Fruit fly (Drosophila melanogaster) whole organism, adult: ENCODE measurements around the gene Fas3.
A peak's percentile ranks its signal among the peaks of the same experiment; 100 is the strongest.

Source experiments
- CG11617 ChIP-seq: fragments of 200-800 bp; sonication (Bioruptor generic); optimal IDR thresholded peaks from 2 replicates; lab custom pipeline; 2017; ENCODE audit warnings: mild to moderate bottlenecking, missing biosample characterization, missing genetic modification reagents, missing genetic modification characterization
- CG12768 ChIP-seq: fragments of 200-800 bp; sonication (Bioruptor generic); optimal IDR thresholded peaks from 2 replicates; lab custom pipeline; 2017; ENCODE audit warnings: missing biosample characterization, missing genetic modification characterization, mild to moderate bottlenecking, moderate library complexity, missing genetic modification reagents
- CG14711 ChIP-seq: fragments of 200-800 bp; sonication (Bioruptor generic); optimal IDR thresholded peaks from 2 replicates; lab custom pipeline; 2018; ENCODE audit warnings: missing biosample characterization, mild to moderate bottlenecking, missing genetic modification characterization, moderate library complexity
- CG1620 ChIP-seq: fragments of 200-800 bp; sonication (Bioruptor generic); optimal IDR thresholded peaks from 2 replicates; lab custom pipeline; 2016; ENCODE audit warnings: missing biosample characterization, missing genetic modification characterization
- CG33017 ChIP-seq: fragments of 200-800 bp; sonication (Bioruptor generic); optimal IDR thresholded peaks from 2 replicates; lab custom pipeline; 2018; ENCODE audit warnings: missing biosample characterization, mild to moderate bottlenecking, missing genetic modification characterization, moderate library complexity
- CG5204 ChIP-seq: fragments of 200-800 bp; sonication (Bioruptor generic); optimal IDR thresholded peaks from 2 replicates; lab custom pipeline; 2016; ENCODE audit warnings: missing biosample characterization, missing genetic modification characterization
- CG7045 ChIP-seq: fragments of 200-800 bp; sonication (Bioruptor generic); optimal IDR thresholded peaks from 2 replicates; lab custom pipeline; 2017; ENCODE audit warnings: missing biosample characterization, mild to moderate bottlenecking, missing genetic modification characterization
- CG7101 ChIP-seq: fragments of 200-800 bp; sonication (Bioruptor generic); optimal IDR thresholded peaks from 2 replicates; lab custom pipeline; 2018; ENCODE audit warnings: missing biosample characterization, mild to moderate bottlenecking, missing genetic modification characterization, moderate library complexity
- Clk ChIP-seq: fragments of 200-800 bp; sonication (Bioruptor generic); optimal IDR thresholded peaks from 2 replicates; lab custom pipeline; 2017; ENCODE audit warnings: missing biosample characterization, missing genetic modification characterization
- Crg-1 ChIP-seq: fragments of 200-800 bp; sonication (Bioruptor generic); optimal IDR thresholded peaks from 2 replicates; lab custom pipeline; 2016; ENCODE audit warnings: missing biosample characterization, missing genetic modification characterization
- Hr96 ChIP-seq: fragments of 200-800 bp; sonication (Bioruptor generic); optimal IDR thresholded peaks from 2 replicates; lab custom pipeline; 2016; ENCODE audit warnings: missing biosample characterization, missing genetic modification characterization
- Mnt ChIP-seq: fragments of 200-800 bp; sonication (Bioruptor generic); optimal IDR thresholded peaks from 2 replicates; lab custom pipeline; 2016; ENCODE audit warnings: missing biosample characterization, mild to moderate bottlenecking, missing genetic modification characterization
- bab1 ChIP-seq: fragments of 200-800 bp; sonication (Bioruptor generic); optimal IDR thresholded peaks from 3 replicates; lab custom pipeline; 2019; ENCODE audit warnings: missing biosample characterization, mild to moderate bottlenecking, missing genetic modification characterization, moderate library complexity
- cic ChIP-seq: fragments of 200-800 bp; sonication (Bioruptor generic); optimal IDR thresholded peaks from 2 replicates; lab custom pipeline; 2017; ENCODE audit warnings: missing biosample characterization, mild to moderate bottlenecking, missing genetic modification characterization, moderate library complexity
- cnc ChIP-seq, 2 experiments: fragments of >200 bp; optimal IDR thresholded peaks; 2 replicates each; lab custom pipeline; 2017
- kay ChIP-seq: fragments of 200-800 bp; sonication (Bioruptor generic); peaks from one replicate; lab custom pipeline; 2016; ENCODE audit warnings: missing biosample characterization, missing genetic modification characterization, borderline replicate concordance
- ovo ChIP-seq: fragments of 200-800 bp; sonication (Bioruptor generic); optimal IDR thresholded peaks from 2 replicates; lab custom pipeline; 2016; ENCODE audit warnings: missing biosample characterization, missing genetic modification characterization
- pad ChIP-seq: fragments of 200-800 bp; sonication (Bioruptor generic); optimal IDR thresholded peaks from 3 replicates; lab custom pipeline; 2017; ENCODE audit warnings: missing biosample characterization, missing genetic modification characterization, mild to moderate bottlenecking, moderate library complexity, missing genetic modification reagents
- tj ChIP-seq: fragments of 200-800 bp; sonication (Bioruptor generic); optimal IDR thresholded peaks from 3 replicates; lab custom pipeline; 2017; ENCODE audit warnings: missing biosample characterization, mild to moderate bottlenecking, missing genetic modification characterization, moderate library complexity
- toe ChIP-seq: fragments of 200-800 bp; sonication (Bioruptor generic); optimal IDR thresholded peaks from 2 replicates; lab custom pipeline; 2016; ENCODE audit warnings: missing biosample characterization, missing genetic modification characterization

The Fas3 gene

dm6 chr2L:18291362-18291761 is 28.5 kb upstream of the Fas3 start, which contains the start of gene CG43362:
TSS of gene CG43362 (minus strand) at chr2L:18291462.
- TF ChIP-seq Crg-1 (GFP tag; lab: Kevin White, UChicago): no peak
- no peak for TF ChIP-seq CG11617 (GFP tag; lab: Kevin White, UChicago)
- TF ChIP-seq cnc (optimal IDR thresholded peaks at IDR 0.05; lab: Kevin White, UChicago): no peak
- no peak for TF ChIP-seq kay
- TF ChIP-seq CG5204 (GFP tag; lab: Kevin White, UChicago): no peak
- TF ChIP-seq CG33017 (tag; lab: Kevin White, UChicago): no peak

DNA sequence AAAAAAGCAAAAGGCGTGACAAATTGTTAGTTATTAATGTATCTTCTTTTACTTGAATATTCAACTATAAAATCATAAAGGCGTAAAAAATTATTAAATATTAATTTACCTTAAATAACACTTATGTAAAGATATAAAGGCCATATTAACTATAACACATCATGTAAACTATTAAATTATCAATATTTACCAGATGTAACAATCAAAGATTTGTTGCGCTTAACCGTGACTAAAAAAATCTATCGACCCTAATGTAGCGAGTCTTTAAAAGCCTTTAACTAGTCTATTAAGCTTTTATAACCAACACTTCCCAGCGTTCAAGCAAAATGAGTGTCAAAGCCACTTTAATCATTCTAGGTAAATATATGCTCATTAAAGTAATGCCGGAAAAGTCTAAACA is 27.7 kb upstream of the Fas3 start, which contains the start of gene Sfp36F:
TSS of gene Sfp36F (plus strand) at position 301 of the 400 bp plus-strand sequence.
- TF ChIP-seq kay: no peak
- TF ChIP-seq cic: no peak
- TF ChIP-seq pad (GFP tag; lab: Kevin White, UChicago): no peak
- no peak for TF ChIP-seq Hr96 (GFP tag; lab: Kevin White, UChicago)
- no peak for TF ChIP-seq cnc (optimal IDR thresholded peaks at IDR 0.05; lab: Kevin White, UChicago)

- no peak for TF ChIP-seq CG12768
- no peak for TF ChIP-seq tj (GFP tag; lab: Kevin White, UChicago)
- TF ChIP-seq Mnt: no peak
- TF ChIP-seq cic: no peak
- TF ChIP-seq CG5204 (GFP tag; lab: Kevin White, UChicago): no peak
- no peak for TF ChIP-seq cnc (optimal IDR thresholded peaks at IDR 0.05; lab: Kevin White, UChicago)
- TF ChIP-seq CG1620 (GFP tag; lab: Kevin White, UChicago): no peak
- no peak for TF ChIP-seq CG33017 (tag; lab: Kevin White, UChicago)
- TF ChIP-seq Crg-1 (GFP tag; lab: Kevin White, UChicago): no peak
- no peak for TF ChIP-seq bab1 (GFP tag; lab: Kevin White, UChicago)
- no peak for TF ChIP-seq Hr96 (GFP tag; lab: Kevin White, UChicago)
- TF ChIP-seq kay: no peak
- TF ChIP-seq CG14711 (tag; lab: Kevin White, UChicago): no peak
- no peak for TF ChIP-seq pad (GFP tag; lab: Kevin White, UChicago)
- no peak for TF ChIP-seq CG7101
- TF ChIP-seq CG11617 (GFP tag; lab: Kevin White, UChicago): no peak
These were observed 25.4 kb upstream of the Fas3 start, which contains the start of gene CG5790 for dm6 chr2L:18294421-18294890. TSS of gene CG5790 (plus strand) at chr2L:18294840.

DNA sequence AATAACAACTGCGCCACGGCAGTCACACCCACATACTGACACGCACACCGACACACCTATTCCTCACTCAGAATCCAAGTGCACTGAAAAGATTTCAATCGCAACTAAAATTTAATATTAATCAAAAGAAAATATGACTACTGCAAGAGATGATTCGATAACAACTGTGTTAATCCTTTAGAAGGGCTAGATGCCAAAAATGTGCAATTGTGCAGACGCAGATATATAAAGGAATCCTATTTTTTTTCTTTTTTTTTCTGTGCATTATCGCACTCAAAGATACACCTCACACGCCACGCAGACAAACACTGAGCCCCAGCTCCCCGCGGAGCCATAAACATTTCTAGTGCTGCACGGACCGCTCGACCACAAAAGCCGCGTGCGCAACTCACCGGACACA is 21.4 kb upstream of the Fas3 start:
- TF ChIP-seq CG14711 (tag; lab: Kevin White, UChicago): no peak
- no peak for TF ChIP-seq Crg-1 (GFP tag; lab: Kevin White, UChicago)
- no peak for TF ChIP-seq CG1620 (GFP tag; lab: Kevin White, UChicago)
- TF ChIP-seq CG5204 (GFP tag; lab: Kevin White, UChicago): no peak
- TF ChIP-seq pad (GFP tag; lab: Kevin White, UChicago): no peak
- no peak for TF ChIP-seq cic
- no peak for TF ChIP-seq CG12768
- TF ChIP-seq cnc (optimal IDR thresholded peaks at IDR 0.05; lab: Kevin White, UChicago): no peak
- TF ChIP-seq Hr96 (GFP tag; lab: Kevin White, UChicago): no peak
- TF ChIP-seq CG33017 (tag; lab: Kevin White, UChicago): no peak
- TF ChIP-seq CG7101: no peak
- TF ChIP-seq bab1 (GFP tag; lab: Kevin White, UChicago): no peak
- TF ChIP-seq kay: no peak
- no peak for TF ChIP-seq Clk (GFP tag; lab: Kevin White, UChicago)
- TF ChIP-seq toe (GFP tag; lab: Kevin White, UChicago): no peak

DNA sequence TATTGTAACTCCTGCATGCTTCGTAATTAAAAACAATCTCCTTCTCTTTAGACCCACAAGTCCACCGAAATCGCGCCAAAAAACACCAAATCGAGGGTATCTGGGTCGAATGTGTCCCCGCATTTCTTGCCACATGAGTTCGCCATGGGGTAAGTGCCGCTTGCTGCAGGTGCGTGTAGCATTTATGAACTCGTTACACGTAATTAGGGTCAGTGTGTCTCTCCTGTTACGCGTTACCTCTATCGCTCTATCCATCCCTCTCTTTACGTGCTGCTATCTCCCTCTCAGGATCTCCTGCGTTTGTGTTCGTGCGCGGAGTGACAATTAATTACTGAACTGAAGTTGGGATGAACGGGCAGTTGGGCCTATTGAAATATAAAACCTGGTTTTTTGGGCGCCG is 17.1 kb upstream of the Fas3 start:
- TF ChIP-seq CG14711 (tag; lab: Kevin White, UChicago) (no peak), CG5204 (GFP tag; lab: Kevin White, UChicago) (no peak), cic (no peak), toe (GFP tag; lab: Kevin White, UChicago) (no peak), Crg-1 (GFP tag; lab: Kevin White, UChicago) (no peak), Hr96 (GFP tag; lab: Kevin White, UChicago) (no peak), cnc (optimal IDR thresholded peaks at IDR 0.05; lab: Kevin White, UChicago) (no peak), CG33017 (tag; lab: Kevin White, UChicago) (no peak), pad (GFP tag; lab: Kevin White, UChicago) (no peak), kay (no peak), bab1 (GFP tag; lab: Kevin White, UChicago) (no peak), Mnt (no peak), tj (GFP tag; lab: Kevin White, UChicago) (no peak)

DNA sequence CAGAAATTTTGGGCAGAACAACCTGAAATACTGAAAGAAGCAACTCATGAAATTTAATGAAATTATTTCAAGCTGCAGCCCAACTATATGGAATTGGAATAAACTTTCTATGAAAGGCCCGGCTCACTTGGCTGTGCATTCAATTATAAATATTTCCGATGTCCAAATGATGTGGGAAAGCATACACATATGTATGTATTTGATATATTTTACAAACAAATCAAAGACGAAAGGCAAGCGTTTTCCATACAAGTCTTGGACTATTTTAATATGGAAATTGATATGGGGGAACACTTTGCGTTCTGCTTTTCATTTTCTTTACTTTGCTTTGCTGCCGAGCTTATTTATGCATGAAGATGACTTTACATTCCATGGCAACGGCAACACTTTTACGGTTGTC is 15.4 kb upstream of the Fas3 start:
- TF ChIP-seq Mnt (no peak), Clk (GFP tag; lab: Kevin White, UChicago) (no peak), kay (peak; percentile 53)

- TF ChIP-seq CG11617 (GFP tag; lab: Kevin White, UChicago): no peak
- no peak for TF ChIP-seq CG7045 (GFP tag; lab: Kevin White, UChicago)
- TF ChIP-seq CG33017 (tag; lab: Kevin White, UChicago): no peak
- no peak for TF ChIP-seq CG5204 (GFP tag; lab: Kevin White, UChicago)
- no peak for TF ChIP-seq bab1 (GFP tag; lab: Kevin White, UChicago)
- no peak for TF ChIP-seq cic
- TF ChIP-seq ovo (GFP tag; lab: Kevin White, UChicago): no peak
- TF ChIP-seq Clk (GFP tag; lab: Kevin White, UChicago): no peak
- TF ChIP-seq CG7101: no peak
- TF ChIP-seq Mnt: no peak
- no peak for TF ChIP-seq CG14711 (tag; lab: Kevin White, UChicago)
- TF ChIP-seq cnc (optimal IDR thresholded peaks at IDR 0.05; lab: Kevin White, UChicago): no peak
- TF ChIP-seq CG1620 (GFP tag; lab: Kevin White, UChicago): no peak
- TF ChIP-seq CG12768: no peak
- TF ChIP-seq tj (GFP tag; lab: Kevin White, UChicago): no peak
- TF ChIP-seq pad (GFP tag; lab: Kevin White, UChicago): no peak
These were observed 14.7 kb upstream of the Fas3 start for dm6 chr2L:18305057-18305829.
